Fruit fly (Drosophila melanogaster) whole organism, embryonic: Measurements from ENCODE around the gene Mabi.
A peak's percentile ranks its signal among the peaks of the same experiment; 100 is the strongest.

Source experiments
- CG15269 ChIP-seq: fragments of 200-800 bp; sonication (Bioruptor generic); optimal IDR thresholded peaks from 2 replicates; lab custom pipeline; 2018; ENCODE audit warnings: missing biosample characterization, mild to moderate bottlenecking, missing genetic modification characterization, moderate library complexity
- CG17359 ChIP-seq: fragments of 200-800 bp; sonication (Bioruptor generic); optimal IDR thresholded peaks from 3 replicates; lab custom pipeline; 2018; ENCODE audit warnings: missing biosample characterization, mild to moderate bottlenecking, missing genetic modification characterization, moderate library complexity
- CG17385 ChIP-seq: fragments of 200-800 bp; sonication (Bioruptor generic); optimal IDR thresholded peaks from 3 replicates; lab custom pipeline; 2018; ENCODE audit warnings: missing biosample characterization, mild to moderate bottlenecking, missing genetic modification characterization
- CG17568 ChIP-seq: fragments of 200-800 bp; sonication (Bioruptor generic); optimal IDR thresholded peaks from 2 replicates; lab custom pipeline; 2018; ENCODE audit warnings: missing biosample characterization, mild to moderate bottlenecking, missing genetic modification characterization, moderate library complexity
- CG17612 ChIP-seq: fragments of 200-800 bp; sonication (Bioruptor generic); IDR thresholded peaks from 2 replicates; pipeline ENCODE4 v1.3.6; 2022; ENCODE audit warnings: missing biosample characterization, missing genetic modification characterization
- CG2116 ChIP-seq: fragments of 200-800 bp; sonication (Bioruptor generic); optimal IDR thresholded peaks from 3 replicates; lab custom pipeline; 2018; ENCODE audit warnings: missing biosample characterization, mild to moderate bottlenecking, missing genetic modification characterization
- CG30020 ChIP-seq: fragments of 200-800 bp; optimal IDR thresholded peaks from 2 replicates; lab custom pipeline; 2019; ENCODE audit warnings: missing biosample characterization, mild to moderate bottlenecking, missing genetic modification characterization, moderate library complexity
- CG3407 ChIP-seq: fragments of 200-800 bp; sonication (Bioruptor generic); optimal IDR thresholded peaks from 2 replicates; lab custom pipeline; 2018; ENCODE audit warnings: missing biosample characterization, mild to moderate bottlenecking, missing genetic modification characterization
- CG4424 ChIP-seq: fragments of 200-800 bp; sonication (Bioruptor generic); optimal IDR thresholded peaks from 3 replicates; lab custom pipeline; 2016; ENCODE audit warnings: missing biosample characterization, missing genetic modification characterization
- CG4854 ChIP-seq: fragments of 200-800 bp; sonication (Bioruptor generic); optimal IDR thresholded peaks from 2 replicates; lab custom pipeline; 2016; ENCODE audit warnings: missing biosample characterization, missing genetic modification characterization, inconsistent platforms
- CG7271 ChIP-seq: fragments of 200-800 bp; sonication (Bioruptor generic); optimal IDR thresholded peaks from 2 replicates; lab custom pipeline; 2018; ENCODE audit warnings: missing biosample characterization, mild to moderate bottlenecking, missing genetic modification characterization, moderate library complexity
- CG7928 ChIP-seq: fragments of 200-800 bp; sonication (Bioruptor generic); optimal IDR thresholded peaks from 2 replicates; lab custom pipeline; 2017; ENCODE audit warnings: missing biosample characterization, mild to moderate bottlenecking, missing genetic modification characterization
- CG8924 ChIP-seq: fragments of 200-800 bp; optimal IDR thresholded peaks from 3 replicates; lab custom pipeline; 2019; ENCODE audit warnings: missing biosample characterization, mild to moderate bottlenecking, missing genetic modification characterization, moderate library complexity
- CG9215 ChIP-seq: fragments of 200-800 bp; sonication (Bioruptor generic); IDR thresholded peaks from 2 replicates; pipeline ENCODE4 v1.3.6; 2022; ENCODE audit warnings: missing biosample characterization, missing genetic modification characterization
- CG9876 ChIP-seq: fragments of 200-800 bp; sonication (Bioruptor generic); optimal IDR thresholded peaks from 2 replicates; lab custom pipeline; 2016; ENCODE audit warnings: missing biosample characterization, missing genetic modification characterization
- CrebB ChIP-seq: fragments of 200-800 bp; sonication (Bioruptor generic); optimal IDR thresholded peaks from 3 replicates; lab custom pipeline; 2018; ENCODE audit warnings: missing biosample characterization, mild to moderate bottlenecking, missing genetic modification characterization
- Doc2 ChIP-seq: fragments of 200-800 bp; sonication (Bioruptor generic); IDR thresholded peaks from 2 replicates; pipeline ENCODE4 v1.3.6; 2022; ENCODE audit warnings: missing biosample characterization, missing genetic modification characterization
- Dref ChIP-seq: fragments of 200-800 bp; sonication (Bioruptor generic); IDR thresholded peaks from 2 replicates; pipeline ENCODE4 v1.3.6; 2022; ENCODE audit warnings: missing biosample characterization, missing genetic modification characterization
- E2f2 ChIP-seq: fragments of 200-800 bp; sonication (Bioruptor generic); IDR thresholded peaks from 2 replicates; pipeline ENCODE4 v1.3.6; 2022; ENCODE audit warnings: missing biosample characterization, missing genetic modification characterization
- Ets97D ChIP-seq: fragments of 200-800 bp; sonication (Bioruptor generic); optimal IDR thresholded peaks from 3 replicates; lab custom pipeline; 2016; ENCODE audit warnings: missing biosample characterization, missing genetic modification characterization
- Fer1 ChIP-seq: fragments of 200-800 bp; sonication (Bioruptor generic); optimal IDR thresholded peaks from 2 replicates; lab custom pipeline; 2017; ENCODE audit warnings: missing biosample characterization, mild to moderate bottlenecking, missing genetic modification characterization
- H15 ChIP-seq: fragments of 200-800 bp; sonication (Bioruptor generic); IDR thresholded peaks from 3 replicates; pipeline ENCODE4 v1.3.6; 2022; ENCODE audit warnings: missing biosample characterization, missing genetic modification characterization
- Hand ChIP-seq: fragments of 200-800 bp; sonication (Bioruptor generic); optimal IDR thresholded peaks from 2 replicates; lab custom pipeline; 2017; ENCODE audit warnings: mild to moderate bottlenecking, missing biosample characterization, missing genetic modification reagents, missing genetic modification characterization
- Hr39 ChIP-seq: fragments of >200 bp; optimal IDR thresholded peaks from 2 replicates; lab custom pipeline; 2017
- MESR4 ChIP-seq: fragments of 200-800 bp; sonication (Bioruptor generic); optimal IDR thresholded peaks from 2 replicates; lab custom pipeline; 2018; ENCODE audit warnings: missing biosample characterization, mild to moderate bottlenecking, missing genetic modification characterization, moderate library complexity
- Ptx1 ChIP-seq: fragments of 200-800 bp; sonication (Bioruptor generic); IDR thresholded peaks from 2 replicates; pipeline ENCODE4 v1.3.6; 2022; ENCODE audit warnings: missing biosample characterization, missing genetic modification characterization
- TFAM ChIP-seq: fragments of 200-800 bp; sonication (Bioruptor generic); optimal IDR thresholded peaks from 2 replicates; lab custom pipeline; 2017; ENCODE audit warnings: missing biosample characterization, missing genetic modification characterization, inconsistent platforms
- Usf ChIP-seq: fragments of 200-800 bp; sonication (Bioruptor generic); optimal IDR thresholded peaks from 2 replicates; lab custom pipeline; 2017; ENCODE audit warnings: missing genotype, missing biosample characterization, missing genetic modification characterization
- al ChIP-seq: fragments of 200-800 bp; sonication (Bioruptor generic); IDR thresholded peaks from 2 replicates; pipeline ENCODE4 v1.3.6; 2022; ENCODE audit warnings: missing biosample characterization, missing genetic modification characterization
- exex ChIP-seq: fragments of 200-800 bp; sonication (Bioruptor generic); optimal IDR thresholded peaks from 4 replicates; lab custom pipeline; 2018; ENCODE audit warnings: missing biosample characterization, mild to moderate bottlenecking, missing genetic modification characterization, moderate library complexity
- gce ChIP-seq: fragments of 200-800 bp; sonication (Bioruptor generic); IDR thresholded peaks from 3 replicates; pipeline ENCODE4 v1.3.6; 2022; ENCODE audit warnings: missing biosample characterization, missing genetic modification characterization
- gsb-n ChIP-seq: fragments of 200-800 bp; sonication (Bioruptor generic); optimal IDR thresholded peaks from 3 replicates; lab custom pipeline; 2018; ENCODE audit warnings: missing biosample characterization, mild to moderate bottlenecking, missing genetic modification characterization
- ham ChIP-seq: fragments of 200-800 bp; sonication (Bioruptor generic); IDR thresholded peaks from 2 replicates; pipeline ENCODE4 v1.3.6; 2022; ENCODE audit warnings: missing biosample characterization, missing genetic modification characterization
- her ChIP-seq: fragments of 200-800 bp; sonication (Bioruptor generic); optimal IDR thresholded peaks from 2 replicates; lab custom pipeline; 2016; ENCODE audit warnings: missing biosample characterization, missing genetic modification characterization
- knrl ChIP-seq: fragments of 200-800 bp; sonication (Bioruptor generic); IDR thresholded peaks from 3 replicates; pipeline ENCODE4 v1.3.6; 2022; ENCODE audit warnings: missing biosample characterization, missing genetic modification characterization; ENCODE audit not compliant: partially characterized antibody
- lab ChIP-seq: fragments of 200-800 bp; sonication (Bioruptor generic); optimal IDR thresholded peaks from 3 replicates; lab custom pipeline; 2017; ENCODE audit warnings: missing biosample characterization, missing genetic modification characterization, mild to moderate bottlenecking, moderate library complexity, missing genetic modification reagents
- nom ChIP-seq: fragments of 200-800 bp; sonication (Bioruptor generic); optimal IDR thresholded peaks from 2 replicates; lab custom pipeline; 2017; ENCODE audit warnings: missing biosample characterization, missing genetic modification characterization, mild to moderate bottlenecking, moderate library complexity, missing genetic modification reagents
- odd ChIP-seq: fragments of 200-800 bp; sonication (Bioruptor generic); optimal IDR thresholded peaks from 2 replicates; lab custom pipeline; 2017; ENCODE audit warnings: missing biosample characterization, mild to moderate bottlenecking, missing genetic modification characterization
- repo ChIP-seq: fragments of 200-800 bp; sonication (Bioruptor generic); optimal IDR thresholded peaks from 2 replicates; lab custom pipeline; 2016; ENCODE audit warnings: missing biosample characterization, missing genetic modification characterization
- row ChIP-seq: fragments of 200-800 bp; sonication (Bioruptor generic); IDR thresholded peaks from 3 replicates; pipeline ENCODE4 v1.3.6; 2022; ENCODE audit warnings: missing biosample characterization, missing genetic modification characterization
- sim ChIP-seq: fragments of 200-800 bp; sonication (Bioruptor generic); IDR thresholded peaks from 2 replicates; pipeline ENCODE4 v1.3.6; 2022; ENCODE audit warnings: missing biosample characterization, missing genetic modification characterization
- sna ChIP-seq: fragments of 200-800 bp; sonication (Bioruptor generic); IDR thresholded peaks from 2 replicates; pipeline ENCODE4 v1.3.6; 2022; ENCODE audit warnings: missing biosample characterization, missing genetic modification characterization; ENCODE audit not compliant: partially characterized antibody
- so ChIP-seq: fragments of 200-800 bp; sonication (Bioruptor generic); IDR thresholded peaks from 3 replicates; pipeline ENCODE4 v1.3.6; 2022; ENCODE audit warnings: missing biosample characterization, missing genetic modification characterization
- sob ChIP-seq: fragments of 200-800 bp; sonication (Bioruptor generic); IDR thresholded peaks from 2 replicates; pipeline ENCODE4 v1.3.6; 2022; ENCODE audit warnings: missing biosample characterization, missing genetic modification characterization
- ssp ChIP-seq: fragments of 200-800 bp; sonication (Bioruptor generic); IDR thresholded peaks from 2 replicates; pipeline ENCODE4 v1.3.6; 2022; ENCODE audit warnings: missing biosample characterization, missing genetic modification characterization
- stc ChIP-seq: fragments of 200-800 bp; sonication (Bioruptor generic); IDR thresholded peaks from 2 replicates; pipeline ENCODE4 v1.3.6; 2022; ENCODE audit warnings: missing biosample characterization, missing genetic modification characterization
- tin ChIP-seq: fragments of 200-800 bp; sonication (Bioruptor generic); optimal IDR thresholded peaks from 3 replicates; lab custom pipeline; 2016; ENCODE audit warnings: missing biosample characterization, missing genetic modification characterization
- tna ChIP-seq: fragments of 200-800 bp; sonication (Bioruptor generic); IDR thresholded peaks from 2 replicates; pipeline ENCODE4 v1.3.6; 2022; ENCODE audit warnings: missing biosample characterization, missing genetic modification characterization; ENCODE audit not compliant: partially characterized antibody
- trem ChIP-seq: fragments of 200-800 bp; optimal IDR thresholded peaks from 3 replicates; lab custom pipeline; 2019; ENCODE audit warnings: missing biosample characterization, mild to moderate bottlenecking, missing genetic modification characterization, moderate library complexity
- tx ChIP-seq: fragments of 200-800 bp; sonication (Bioruptor generic); optimal IDR thresholded peaks from 2 replicates; lab custom pipeline; 2016; ENCODE audit warnings: missing biosample characterization, missing genetic modification characterization
- zen2 ChIP-seq: fragments of 200-800 bp; sonication (Bioruptor generic); IDR thresholded peaks from 3 replicates; pipeline ENCODE4 v1.3.6; 2022; ENCODE audit warnings: missing biosample characterization, missing genetic modification characterization; ENCODE audit not compliant: partially characterized antibody
- zf30C ChIP-seq: fragments of 200-800 bp; sonication (Bioruptor generic); optimal IDR thresholded peaks from 3 replicates; lab custom pipeline; 2018; ENCODE audit warnings: missing biosample characterization, mild to moderate bottlenecking, missing genetic modification characterization

Gene Mabi

DNA sequence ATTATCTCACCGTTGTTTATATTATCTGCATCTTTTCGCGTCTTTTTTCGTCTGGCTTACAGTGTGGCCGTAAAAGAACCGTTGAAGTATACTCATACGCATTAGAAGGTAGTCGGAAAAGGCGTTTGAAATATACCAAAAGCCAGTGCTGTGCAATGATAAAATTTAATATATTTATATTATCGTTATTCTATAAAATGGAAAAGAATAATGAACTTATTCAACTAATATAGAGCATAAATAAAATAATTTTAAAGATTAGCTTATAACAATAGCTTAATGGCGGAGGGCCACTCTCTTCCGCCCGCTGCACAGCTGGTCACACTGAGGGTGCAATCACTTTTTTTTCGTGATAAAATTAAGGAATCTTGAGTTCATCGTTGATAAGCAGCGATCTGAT lies 42.6 kb downstream of the Mabi start, which contains the start of the genes CG16974 and Edem2 (continued):
- TF ChIP-seq nom = no peak
- no peak for TF ChIP-seq sim (GFP tag; lab: Robert Waterston, UW)
- no peak for TF ChIP-seq zf30C
- TF ChIP-seq so (GFP tag; lab: Robert Waterston, UW) = peak; percentile 31; the same call in 1 of the 3 replicates
- TF ChIP-seq tx (GFP tag; lab: Kevin White, UChicago) = no peak
- TF ChIP-seq CG8924 (tag; lab: Kevin White, UChicago) = peak; percentile 69
- TF ChIP-seq CG17359 = peak; percentile 70
- no peak for TF ChIP-seq Hr39
- TF ChIP-seq Dref (GFP tag; lab: Robert Waterston, UW) = no peak
- peak; percentile 87 for TF ChIP-seq sob (GFP tag; lab: Robert Waterston, UW)
- no peak for TF ChIP-seq tna (GFP tag; lab: Robert Waterston, UW)
- no peak for TF ChIP-seq odd (GFP tag; lab: Kevin White, UChicago)
- no peak for TF ChIP-seq lab (GFP tag; lab: Kevin White, UChicago)
- peak; percentile 87 for TF ChIP-seq trem
- TF ChIP-seq CG4424 (GFP tag; lab: Kevin White, UChicago) = no peak
- TF ChIP-seq gce (GFP tag; lab: Robert Waterston, UW) = no peak
- no peak for TF ChIP-seq Doc2 (GFP tag; lab: Robert Waterston, UW)
- peak; percentile 70 for TF ChIP-seq CG9215 (GFP tag; lab: Robert Waterston, UW)
- no peak for TF ChIP-seq repo
- peak; percentile 74 for TF ChIP-seq CG2116 (GFP tag; lab: Kevin White, UChicago)
- TF ChIP-seq CrebB = peak; percentile 12
- TF ChIP-seq MESR4 = peak; percentile 71
- no peak for TF ChIP-seq gsb-n (tag; lab: Kevin White, UChicago)
- TF ChIP-seq E2f2 (GFP tag; lab: Robert Waterston, UW) = peak; percentile 52
- TF ChIP-seq CG7271 (tag; lab: Kevin White, UChicago) = peak; percentile 87
- TF ChIP-seq ssp = peak; percentile 67
- TF ChIP-seq CG7928 = no peak
- TF ChIP-seq Fer1 = peak; percentile 67
- TF ChIP-seq H15 (GFP tag; lab: Robert Waterston, UW) = peak; percentile 43; the same call in 1 of the 3 replicates
- TF ChIP-seq zen2 (GFP tag; lab: Robert Waterston, UW) = no peak
- peak; percentile 56 for TF ChIP-seq Ets97D (GFP tag; lab: Kevin White, UChicago)
- TF ChIP-seq her (GFP tag; lab: Kevin White, UChicago) = no peak
- peak; percentile 69 for TF ChIP-seq stc (GFP tag; lab: Robert Waterston, UW)
- no peak for TF ChIP-seq CG9876 (GFP tag; lab: Kevin White, UChicago)
- TF ChIP-seq CG17568 = no peak
- TF ChIP-seq knrl (GFP tag; lab: Robert Waterston, UW) = peak; percentile 48
- TF ChIP-seq CG30020 = peak; percentile 66
- TF ChIP-seq CG17385 (GFP tag; lab: Kevin White, UChicago) = no peak
- no peak for TF ChIP-seq TFAM (GFP tag; lab: Kevin White, UChicago)
- TF ChIP-seq exex (tag; lab: Kevin White, UChicago) = no peak
- no peak for TF ChIP-seq Hand (GFP tag; lab: Kevin White, UChicago)
- TF ChIP-seq sna = no peak
- TF ChIP-seq al (GFP tag; lab: Robert Waterston, UW) = peak; percentile 61; the same call in 1 of the 2 replicates
- TF ChIP-seq ham = no peak
- peak; percentile 79 for TF ChIP-seq tin (GFP tag; lab: Kevin White, UChicago)
- TF ChIP-seq row (GFP tag; lab: Robert Waterston, UW) = peak; percentile 71
- peak; percentile 6 for TF ChIP-seq CG4854 (GFP tag; lab: Kevin White, UChicago)
- no peak for TF ChIP-seq CG15269 (tag; lab: Kevin White, UChicago)
- no peak for TF ChIP-seq CG17612 (GFP tag; lab: Robert Waterston, UW)
- TF ChIP-seq Ptx1 (GFP tag; lab: Robert Waterston, UW) = peak; percentile 88
- TF ChIP-seq CG3407 (GFP tag; lab: Kevin White, UChicago) = no peak
- TF ChIP-seq Usf (GFP tag; lab: Kevin White, UChicago) = peak; percentile 3
